Fruit fly (Drosophila melanogaster) whole organism, wandering third instar larva: ENCODE data around the gene bif.

ENCODE experiments used
- Abd-B ChIP-seq: fragments of >200 bp; optimal IDR thresholded peaks from 2 replicates; lab custom pipeline; 2017; ENCODE audit warnings: missing biosample characterization, missing genetic modification characterization
- CG32264 ChIP-seq: fragments of 200-800 bp; sonication (Bioruptor generic); optimal IDR thresholded peaks from 2 replicates; lab custom pipeline; 2016; ENCODE audit warnings: missing biosample characterization, missing genetic modification characterization
- CG9705 ChIP-seq: fragments of 200-800 bp; sonication (Bioruptor generic); optimal IDR thresholded peaks from 2 replicates; lab custom pipeline; 2018; ENCODE audit warnings: missing biosample characterization, mild to moderate bottlenecking, missing genetic modification characterization
- CrebA ChIP-seq: fragments of 200-800 bp; sonication (Bioruptor generic); optimal IDR thresholded peaks from 2 replicates; lab custom pipeline; 2016; ENCODE audit warnings: missing biosample characterization, mild to moderate bottlenecking, missing genetic modification characterization, borderline replicate concordance
- Dfd ChIP-seq: fragments of >200 bp; optimal IDR thresholded peaks from 2 replicates; lab custom pipeline; 2017; ENCODE audit warnings: missing biosample characterization, missing genetic modification characterization
- Dif ChIP-seq: fragments of 200-275, 200-300 bp; sonication (Bioruptor generic); optimal IDR thresholded peaks from 2 replicates; lab custom pipeline; 2018; ENCODE audit warnings: missing biosample characterization, missing genetic modification characterization; ENCODE audit not compliant: partially characterized antibody
- GATAd ChIP-seq: sonication (Bioruptor generic); optimal IDR thresholded peaks from 2 replicates; lab custom pipeline; 2016; ENCODE audit warnings: missing biosample characterization, missing genetic modification characterization
- HLH106 ChIP-seq: fragments of 200-800 bp; optimal IDR thresholded peaks from 3 replicates; lab custom pipeline; 2019; ENCODE audit warnings: missing biosample characterization, mild to moderate bottlenecking, missing genetic modification characterization, moderate library complexity
- Hnf4 ChIP-seq: fragments of 200-800 bp; sonication (Bioruptor generic); optimal IDR thresholded peaks from 2 replicates; lab custom pipeline; 2016; ENCODE audit warnings: missing biosample characterization, mild to moderate bottlenecking, missing genetic modification characterization
- Hr78 ChIP-seq: fragments of >200 bp; optimal IDR thresholded peaks from 2 replicates; lab custom pipeline; 2017; ENCODE audit warnings: missing biosample characterization, missing genetic modification characterization
- Hr83 ChIP-seq: fragments of 200-300 bp; sonication (Bioruptor generic); optimal IDR thresholded peaks from 2 replicates; lab custom pipeline; 2016; ENCODE audit warnings: missing biosample characterization, mild to moderate bottlenecking, missing genetic modification characterization, moderate library complexity; ENCODE audit not compliant: poor library complexity, severe bottlenecking
- Jra ChIP-seq: sonication (Bioruptor generic); optimal IDR thresholded peaks from 2 replicates; lab custom pipeline; 2016; ENCODE audit warnings: missing biosample characterization, missing genetic modification characterization
- Mio ChIP-seq: sonication (Bioruptor generic); optimal IDR thresholded peaks from 2 replicates; lab custom pipeline; 2016; ENCODE audit warnings: missing biosample characterization, missing genetic modification characterization
- N ChIP-seq: fragments of >200 bp; optimal IDR thresholded peaks from 2 replicates; lab custom pipeline; 2018; ENCODE audit warnings: missing biosample characterization, missing external identifiers, missing genetic modification characterization
- OdsH ChIP-seq: fragments of 200-800 bp; sonication (Bioruptor generic); optimal IDR thresholded peaks from 2 replicates; lab custom pipeline; 2016; ENCODE audit warnings: missing biosample characterization, mild to moderate bottlenecking, missing genetic modification characterization
- Rel ChIP-seq, 2 experiments: fragments of 200-800 bp; sonication (Bioruptor generic) in 1 of 2; optimal IDR thresholded peaks; 2 replicates in 1 of 2; 3 replicates in 1 of 2; lab custom pipeline; 2016 to 2019; ENCODE audit warnings: mild to moderate bottlenecking in 2 of 2, missing biosample characterization in 2 of 2, missing genetic modification characterization in 2 of 2, moderate library complexity in 1 of 2
- Sp1 ChIP-seq: fragments of 200-800 bp; sonication (Bioruptor generic); optimal IDR thresholded peaks from 3 replicates; lab custom pipeline; 2019; ENCODE audit warnings: missing biosample characterization, mild to moderate bottlenecking, missing genetic modification characterization, moderate library complexity
- Vsx2 ChIP-seq: fragments of 200-300, 225-300 bp; sonication (Bioruptor generic); optimal IDR thresholded peaks from 2 replicates; lab custom pipeline; 2018; ENCODE audit warnings: missing biosample characterization, missing genetic modification characterization; ENCODE audit not compliant: partially characterized antibody
- br ChIP-seq: fragments of 200-800 bp; sonication (Bioruptor generic); optimal IDR thresholded peaks from 2 replicates; lab custom pipeline; 2016; ENCODE audit warnings: missing biosample characterization, missing genetic modification characterization
- brk ChIP-seq: fragments of 200-800 bp; sonication (Bioruptor generic); optimal IDR thresholded peaks from 2 replicates; lab custom pipeline; 2016; ENCODE audit warnings: missing biosample characterization, mild to moderate bottlenecking, missing genetic modification characterization
- dl ChIP-seq, 2 experiments: fragments of 175-275, 200-275 bp in 1 of 2; fragments of 200-275 bp in 1 of 2; sonication (Bioruptor generic); optimal IDR thresholded peaks; lab custom pipeline; 2018; ENCODE audit warnings: mild to moderate bottlenecking in 2 of 2, missing biosample characterization in 2 of 2, missing genetic modification characterization in 2 of 2, moderate library complexity in 2 of 2; ENCODE audit not compliant: partially characterized antibody in 2 of 2, insufficient read depth in 1 of 2
- dmrt93B ChIP-seq: fragments of 200-800 bp; sonication (Bioruptor generic); optimal IDR thresholded peaks from 2 replicates; lab custom pipeline; 2018; ENCODE audit warnings: missing biosample characterization, mild to moderate bottlenecking, missing genetic modification characterization
- dsf ChIP-seq: sonication (Bioruptor generic); optimal IDR thresholded peaks from 2 replicates; lab custom pipeline; 2016; ENCODE audit warnings: missing biosample characterization, missing genetic modification characterization, borderline replicate concordance
- ey ChIP-seq: fragments of 200-800 bp; sonication (Bioruptor generic); optimal IDR thresholded peaks from 2 replicates; lab custom pipeline; 2016; ENCODE audit warnings: missing biosample characterization, missing genetic modification characterization
- foxo ChIP-seq, 2 experiments: fragments of 200-800 bp; sonication (Bioruptor generic); optimal IDR thresholded peaks; 2 replicates in 1 of 2; 3 replicates in 1 of 2; lab custom pipeline; 2016 to 2017; ENCODE audit warnings: missing biosample characterization in 2 of 2, missing genetic modification characterization in 2 of 2
- fru ChIP-seq: fragments of 200-800 bp; sonication (Bioruptor generic); optimal IDR thresholded peaks from 3 replicates; lab custom pipeline; 2016; ENCODE audit warnings: missing biosample characterization, mild to moderate bottlenecking, missing genetic modification characterization
- h ChIP-seq: fragments of 200-800 bp; sonication (Bioruptor generic); optimal IDR thresholded peaks from 3 replicates; lab custom pipeline; 2016; ENCODE audit warnings: missing biosample characterization, mild to moderate bottlenecking, missing genetic modification characterization
- jim ChIP-seq: fragments of 175-275, 200-325 bp; sonication (Bioruptor generic); optimal IDR thresholded peaks from 2 replicates; lab custom pipeline; 2016; ENCODE audit warnings: missing biosample characterization, mild to moderate bottlenecking, missing genetic modification characterization
- lola ChIP-seq: fragments of >200 bp; optimal IDR thresholded peaks from 2 replicates; lab custom pipeline; 2017; ENCODE audit warnings: missing biosample characterization, missing genetic modification characterization
- pan ChIP-seq: fragments of >200 bp; optimal IDR thresholded peaks from 2 replicates; lab custom pipeline; 2017
- psq ChIP-seq: fragments of 200-800 bp; sonication (Bioruptor generic); optimal IDR thresholded peaks from 3 replicates; lab custom pipeline; 2017; ENCODE audit warnings: missing biosample characterization, mild to moderate bottlenecking, missing genetic modification characterization, moderate library complexity
- rgr ChIP-seq: fragments of 200-800 bp; sonication (Bioruptor generic); optimal IDR thresholded peaks from 3 replicates; lab custom pipeline; 2016; ENCODE audit warnings: missing biosample characterization, mild to moderate bottlenecking, missing genetic modification characterization
- sage ChIP-seq: fragments of 200-800 bp; sonication (Bioruptor generic); optimal IDR thresholded peaks from 2 replicates; lab custom pipeline; 2016; ENCODE audit warnings: missing biosample characterization, mild to moderate bottlenecking, missing genetic modification characterization
- sv ChIP-seq: fragments of 200-800 bp; sonication (Bioruptor generic); optimal IDR thresholded peaks from 3 replicates; lab custom pipeline; 2016; ENCODE audit warnings: missing biosample characterization, missing genetic modification characterization
- tai ChIP-seq: sonication (Bioruptor generic); optimal IDR thresholded peaks from 2 replicates; lab custom pipeline; 2016; ENCODE audit warnings: missing biosample characterization, missing genetic modification characterization
- usp ChIP-seq: fragments of >200 bp; optimal IDR thresholded peaks from 2 replicates; lab custom pipeline; 2017; ENCODE audit warnings: missing biosample characterization, missing genetic modification characterization
- woc ChIP-seq: sonication (Bioruptor generic); optimal IDR thresholded peaks from 2 replicates; lab custom pipeline; 2016; ENCODE audit warnings: missing biosample characterization, mild to moderate bottlenecking, missing genetic modification characterization

bif gene

DNA sequence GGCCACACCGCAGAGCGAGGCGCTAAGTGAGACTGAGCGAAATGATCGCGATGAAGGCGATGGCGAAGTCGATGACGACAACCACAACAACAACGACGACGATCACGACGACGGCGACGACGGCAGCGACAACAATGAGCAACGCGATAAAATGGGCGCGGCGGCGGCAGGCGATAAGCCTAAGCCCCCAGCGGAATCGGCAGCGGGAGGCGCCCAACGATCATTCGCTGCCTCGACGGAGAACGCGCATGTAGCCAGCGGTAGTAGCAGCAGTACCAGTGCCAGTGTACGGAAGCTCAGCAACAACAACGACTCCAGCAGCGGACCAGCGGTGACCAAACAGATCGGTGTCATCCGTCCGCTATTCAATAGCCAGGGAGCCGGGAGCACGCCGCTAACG is 4.7 kb downstream of the bif start:
- TF ChIP-seq Dif (peak; percentile 71), h (peak; percentile 52), Sp1 (GFP tag; lab: Kevin White, UChicago) (peak; percentile 32), Rel (GFP tag; optimal IDR thresholded peaks at IDR 0.05; lab: Kevin White, UChicago) (no peak), Rel (tag; optimal IDR thresholded peaks at IDR 0.05; lab: Kevin White, UChicago) (peak; percentile 60), rgr (GFP tag; lab: Kevin White, UChicago) (peak; percentile 40), Hr83 (GFP tag; lab: Kevin White, UChicago) (peak; percentile 24), HLH106 (tag; lab: Kevin White, UChicago) (no peak), fru (GFP tag; lab: Kevin White, UChicago) (peak; percentile 36), dl (GFP tag; optimal IDR thresholded peaks at IDR 0.05; lab: Kevin White, UChicago; ENCODE audit: insufficient read depth in 1 of 2, partially characterized antibody in 2 of 2) (peak in 1 of 2 experiments; percentile 15), br (GFP tag; lab: Kevin White, UChicago) (peak; percentile 12), lola (GFP tag; lab: Kevin White, UChicago) (no peak), GATAd (no peak)

dm6 chrX:11684462-11684861 is 5.7 kb downstream of the bif start:
- TF ChIP-seq br (GFP tag; lab: Kevin White, UChicago): no peak
- peak; percentile 73 for TF ChIP-seq Hr83 (GFP tag; lab: Kevin White, UChicago)
- peak; percentile 75 for TF ChIP-seq psq
- TF ChIP-seq dmrt93B (GFP tag; lab: Kevin White, UChicago): peak; percentile 17
- no peak for TF ChIP-seq Vsx2 (GFP tag; lab: Kevin White, UChicago)
- TF ChIP-seq sage (GFP tag; lab: Kevin White, UChicago): peak; percentile 8
- TF ChIP-seq foxo (GFP tag; optimal IDR thresholded peaks at IDR 0.05; lab: Kevin White, UChicago): peak in 1 of 2 experiments; percentile 34
- no peak for TF ChIP-seq Abd-B
- peak; percentile 64 for TF ChIP-seq Rel (GFP tag; optimal IDR thresholded peaks at IDR 0.05; lab: Kevin White, UChicago)
- TF ChIP-seq Rel (tag; optimal IDR thresholded peaks at IDR 0.05; lab: Kevin White, UChicago): peak; percentile 56
- TF ChIP-seq h: peak; percentile 49
- TF ChIP-seq Hnf4 (GFP tag; lab: Kevin White, UChicago): peak; percentile 51
- peak; percentile 61 for TF ChIP-seq rgr (GFP tag; lab: Kevin White, UChicago)
- peak; percentile 59 for TF ChIP-seq Sp1 (GFP tag; lab: Kevin White, UChicago)
- TF ChIP-seq jim (GFP tag; lab: Kevin White, UChicago): no peak
- TF ChIP-seq ey (GFP tag; lab: Kevin White, UChicago): peak; percentile 19
- no peak for TF ChIP-seq CG9705
- TF ChIP-seq HLH106 (tag; lab: Kevin White, UChicago): no peak
- TF ChIP-seq woc (GFP tag; lab: Kevin White, UChicago): peak; percentile 70
- TF ChIP-seq fru (GFP tag; lab: Kevin White, UChicago): peak; percentile 40
- peak; percentile 26 for TF ChIP-seq brk (GFP tag; lab: Kevin White, UChicago)
- TF ChIP-seq OdsH (GFP tag; lab: Kevin White, UChicago): peak; percentile 25

DNA sequence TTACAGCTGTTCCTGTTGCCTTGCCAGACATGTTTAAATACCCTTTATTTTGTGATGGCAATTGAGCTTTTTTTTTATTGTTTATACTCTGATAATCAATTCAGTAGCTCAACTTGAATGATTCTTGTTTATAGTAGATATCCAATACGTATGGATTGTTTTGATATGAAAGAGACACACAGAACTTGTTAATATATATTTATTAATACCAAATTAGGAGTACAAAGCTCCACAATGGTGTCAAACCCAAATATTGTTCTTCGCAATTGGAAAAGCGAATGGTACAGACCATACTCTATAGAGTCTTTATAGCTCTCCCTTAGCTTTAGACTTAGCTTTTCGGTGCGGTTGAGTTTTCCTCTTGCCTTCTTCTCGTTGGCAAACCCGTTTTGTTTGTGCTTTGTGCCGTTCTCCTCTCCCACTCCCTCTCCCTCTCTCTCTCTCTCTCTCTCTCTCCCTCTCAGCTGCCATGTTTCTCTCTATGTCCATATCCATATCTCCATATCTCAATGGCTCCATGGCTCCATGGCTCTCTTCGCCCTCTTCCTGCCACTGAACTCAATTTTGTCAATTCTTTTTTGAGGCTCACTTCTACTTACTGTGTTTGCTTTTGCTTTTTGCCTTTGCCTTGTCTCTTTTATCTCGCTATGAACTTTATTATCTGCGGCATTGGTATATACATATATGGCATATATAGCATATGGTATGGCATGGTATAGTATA is 7.3 kb downstream of the bif start:
- TF ChIP-seq pan (lab: Kevin White, UChicago): no peak
- TF ChIP-seq dl (GFP tag; optimal IDR thresholded peaks at IDR 0.05; lab: Kevin White, UChicago; ENCODE audit: insufficient read depth in 1 of 2, partially characterized antibody in 2 of 2): peak; percentile 73 to 95
- no peak for TF ChIP-seq Rel (GFP tag; optimal IDR thresholded peaks at IDR 0.05; lab: Kevin White, UChicago)
- no peak for TF ChIP-seq Rel (tag; optimal IDR thresholded peaks at IDR 0.05; lab: Kevin White, UChicago)
- TF ChIP-seq GATAd: no peak
- no peak for TF ChIP-seq Vsx2 (GFP tag; lab: Kevin White, UChicago)
- peak in 1 of 2 experiments; percentile 86 for TF ChIP-seq foxo (GFP tag; optimal IDR thresholded peaks at IDR 0.05; lab: Kevin White, UChicago)
- TF ChIP-seq jim (GFP tag; lab: Kevin White, UChicago): no peak
- peak; percentile 82 for TF ChIP-seq fru (GFP tag; lab: Kevin White, UChicago)
- no peak for TF ChIP-seq CrebA
- peak; percentile 93 for TF ChIP-seq psq
- TF ChIP-seq brk (GFP tag; lab: Kevin White, UChicago): peak; percentile 36
- peak; percentile 15 for TF ChIP-seq Jra (GFP tag; lab: Kevin White, UChicago)
- TF ChIP-seq Dif: peak; percentile 95
- no peak for TF ChIP-seq Mio (GFP tag; lab: Kevin White, UChicago)
- peak; percentile 78 for TF ChIP-seq rgr (GFP tag; lab: Kevin White, UChicago)
- peak; percentile 76 for TF ChIP-seq br (GFP tag; lab: Kevin White, UChicago)
- no peak for TF ChIP-seq Dfd (GFP tag; lab: Kevin White, UChicago)
- TF ChIP-seq h: peak; percentile 87
- TF ChIP-seq sv: no peak
- TF ChIP-seq ey (GFP tag; lab: Kevin White, UChicago): peak; percentile 70
- TF ChIP-seq lola (GFP tag; lab: Kevin White, UChicago): no peak
- no peak for TF ChIP-seq N (GFP tag; lab: Kevin White, UChicago)
- no peak for TF ChIP-seq CG32264 (GFP tag; lab: Kevin White, UChicago)
- TF ChIP-seq dmrt93B (GFP tag; lab: Kevin White, UChicago): peak; percentile 77
- TF ChIP-seq sage (GFP tag; lab: Kevin White, UChicago): peak; percentile 22
- no peak for TF ChIP-seq dsf (GFP tag; lab: Kevin White, UChicago)
- TF ChIP-seq Hr78: no peak
- TF ChIP-seq tai (GFP tag; lab: Kevin White, UChicago): no peak
- no peak for TF ChIP-seq CG9705
- peak; percentile 64 for TF ChIP-seq Hr83 (GFP tag; lab: Kevin White, UChicago)
- peak; percentile 78 for TF ChIP-seq woc (GFP tag; lab: Kevin White, UChicago)
- peak; percentile 82 for TF ChIP-seq OdsH (GFP tag; lab: Kevin White, UChicago)
- TF ChIP-seq HLH106 (tag; lab: Kevin White, UChicago): peak; percentile 74
- no peak for TF ChIP-seq Abd-B
- peak; percentile 83 for TF ChIP-seq Sp1 (GFP tag; lab: Kevin White, UChicago)
- TF ChIP-seq usp (GFP tag; lab: Kevin White, UChicago): no peak
